Worm (Caenorhabditis elegans) whole organism, young adult: Measurements from ENCODE around the gene fog-2.

Experiments used
- Y56A3A.18 ChIP-seq: fragments of 200-800 bp; sonication (Bioruptor generic); IDR thresholded peaks from 2 replicates; pipeline ENCODE4 v1.3.6; 2022; ENCODE audit warnings: missing genetic modification reagents, missing genetic modification characterization, missing compliant biosample characterization
- egl-18 ChIP-seq: fragments of 200-800 bp; sonication (Bioruptor generic); IDR thresholded peaks from 2 replicates; pipeline ENCODE4 v1.3.6; 2022; ENCODE audit warnings: missing genetic modification reagents, missing genetic modification characterization, missing compliant biosample characterization
- lin-26 ChIP-seq: fragments of 200-800 bp; sonication (Bioruptor generic); IDR thresholded peaks from 2 replicates; pipeline ENCODE4 v1.3.6; 2022; ENCODE audit warnings: missing genetic modification reagents, missing genetic modification characterization, missing compliant biosample characterization
- lsy-27 ChIP-seq: sonication (generic microtip); optimal IDR thresholded peaks from 2 replicates; lab custom pipeline; 2017; ENCODE audit warnings: missing genetic modification characterization, mild to moderate bottlenecking, missing compliant biosample characterization, antibody characterized with exemption, missing genotype, borderline replicate concordance; ENCODE audit not compliant: insufficient read depth
- madf-10 ChIP-seq: sonication (generic microtip); optimal IDR thresholded peaks from 2 replicates; lab custom pipeline; 2016; ENCODE audit warnings: mild to moderate bottlenecking, missing genetic modification characterization, missing compliant biosample characterization
- rcor-1 ChIP-seq: fragments of 200-800 bp; sonication (Bioruptor generic); IDR thresholded peaks from 2 replicates; pipeline ENCODE4 v1.3.6; 2022; ENCODE audit warnings: missing genetic modification reagents, missing genetic modification characterization, missing compliant biosample characterization
- tbp1 ChIP-seq: fragments of 200-800 bp; sonication (Bioruptor generic); optimal IDR thresholded peaks from 2 replicates; lab custom pipeline; 2018; ENCODE audit warnings: mild to moderate bottlenecking, missing genetic modification characterization, missing compliant biosample characterization
- unc-62 ChIP-seq: fragments of 150-350 bp; optimal IDR thresholded peaks from 2 replicates; lab custom pipeline; 2014; ENCODE audit warnings: missing biosample characterization, missing genetic modification reagents, missing genetic modification characterization

DNA sequence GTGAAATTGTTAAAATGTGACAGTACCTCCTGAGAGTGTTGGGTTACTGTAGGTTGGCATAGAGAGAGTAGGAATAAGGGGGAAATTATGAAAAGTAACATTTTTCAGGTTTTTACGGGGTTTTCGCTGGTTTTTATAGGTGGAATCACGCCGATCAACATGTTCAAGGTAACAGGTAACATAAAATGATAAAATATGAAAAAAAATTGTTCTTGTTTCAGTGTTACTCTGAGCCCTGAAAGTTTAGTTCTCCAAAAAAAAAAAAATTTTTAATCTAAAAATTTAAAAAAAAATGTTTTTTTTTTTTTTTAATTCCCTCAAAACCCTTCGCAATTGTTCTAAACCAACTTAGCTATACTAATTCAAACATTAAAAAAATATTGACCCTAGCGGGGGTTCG, 34.7 kb downstream of the fog-2 start, which contains the start of gene Y113G7B.15:
- TF ChIP-seq unc-62 (no peak), rcor-1 (GFP tag; lab: Robert Waterston, UW) (no peak), egl-18 (GFP tag; lab: Robert Waterston, UW) (no peak), lsy-27 (tag; lab: Kevin White, UChicago) (no peak), tbp1 (GFP tag; lab: Kevin White, UChicago) (no peak), Y56A3A.18 (GFP tag; lab: Robert Waterston, UW) (no peak), lin-26 (GFP tag; lab: Robert Waterston, UW) (no peak), madf-10 (tag; lab: Kevin White, UChicago) (no peak)
